Worm (Caenorhabditis elegans) whole organism, L1 larva: Measurements from ENCODE around the gene ula-1.

ENCODE experiments used
- C04F5.9 ChIP-seq: sonication (generic microtip); optimal IDR thresholded peaks from 2 replicates; lab custom pipeline; 2016; ENCODE audit warnings: missing genetic modification characterization, missing compliant biosample characterization
- C34B4.2 ChIP-seq: sonication (generic microtip); optimal IDR thresholded peaks from 2 replicates; lab custom pipeline; 2017; ENCODE audit warnings: mild to moderate bottlenecking, missing genetic modification characterization, missing compliant biosample characterization
- F16B12.6 ChIP-seq: fragments of 150-350 bp; optimal IDR thresholded peaks from 2 replicates; lab custom pipeline; 2014; ENCODE audit warnings: missing biosample characterization, missing genetic modification characterization
- Y116A8C.19 ChIP-seq: sonication (generic microtip); optimal IDR thresholded peaks from 2 replicates; lab custom pipeline; 2016; ENCODE audit warnings: missing compliant biosample characterization, missing genetic modification characterization, borderline replicate concordance
- aly-2 ChIP-seq: fragments of 150-350 bp; optimal IDR thresholded peaks from 2 replicates; lab custom pipeline; 2014; ENCODE audit warnings: missing biosample characterization, missing genetic modification characterization
- blmp-1 ChIP-seq: fragments of 150-350 bp; optimal IDR thresholded peaks from 2 replicates; lab custom pipeline; 2014; ENCODE audit warnings: missing biosample characterization, missing genetic modification characterization
- ceh-63 ChIP-seq: fragments of 200-800 bp; sonication (Bioruptor generic); optimal IDR thresholded peaks from 2 replicates; lab custom pipeline; 2018; ENCODE audit warnings: mild to moderate bottlenecking, missing genetic modification characterization, missing compliant biosample characterization
- ceh-8 ChIP-seq: fragments of 200-800 bp; sonication (Bioruptor generic); optimal IDR thresholded peaks from 2 replicates; lab custom pipeline; 2018; ENCODE audit warnings: mild to moderate bottlenecking, missing genetic modification characterization, moderate library complexity, missing compliant biosample characterization
- ceh-90 ChIP-seq: sonication (generic microtip); optimal IDR thresholded peaks from 2 replicates; lab custom pipeline; 2016; ENCODE audit warnings: missing genetic modification characterization, missing compliant biosample characterization
- efl-1 ChIP-seq, 4 experiments: fragments of 150-350 bp; optimal IDR thresholded peaks in 3 of 4; peaks in 1 of 4; 1 replicate in 1 of 4; 2 replicates in 3 of 4; lab custom pipeline; 2014; ENCODE audit warnings: missing biosample characterization in 2 of 4, missing genetic modification characterization in 2 of 4, missing genetic modification reagents in 2 of 4
- efl-3 ChIP-seq: fragments of 200-800 bp; sonication (Bioruptor generic); optimal IDR thresholded peaks from 2 replicates; lab custom pipeline; 2018; ENCODE audit warnings: mild to moderate bottlenecking, missing genetic modification characterization, missing compliant biosample characterization
- egl-13 ChIP-seq: sonication (generic microtip); optimal IDR thresholded peaks from 2 replicates; lab custom pipeline; 2016; ENCODE audit warnings: missing genotype, missing genetic modification reagents, missing genetic modification characterization, missing compliant biosample characterization
- fkh-8 ChIP-seq: sonication (generic microtip); optimal IDR thresholded peaks from 2 replicates; lab custom pipeline; 2016; ENCODE audit warnings: mild to moderate bottlenecking, missing genetic modification characterization, missing compliant biosample characterization
- grh-1 ChIP-seq: fragments of 200-800 bp; sonication (Bioruptor generic); IDR thresholded peaks from 2 replicates; pipeline ENCODE4 v1.3.6; 2022; ENCODE audit warnings: missing genetic modification reagents, missing genetic modification characterization, missing compliant biosample characterization
- lin-15B ChIP-seq: fragments of 150-350 bp; sonication (generic microtip); optimal IDR thresholded peaks from 3 replicates; lab custom pipeline; 2014; ENCODE audit warnings: missing biosample characterization, missing genetic modification characterization
- lin-35 ChIP-seq, 2 experiments: fragments of 150-350 bp; optimal IDR thresholded peaks; 2 replicates each; lab custom pipeline; 2014; ENCODE audit warnings: missing biosample characterization in 2 of 2, missing genetic modification characterization in 2 of 2, missing genetic modification reagents in 2 of 2
- lin-39 ChIP-seq: fragments of 150-350 bp; optimal IDR thresholded peaks from 2 replicates; lab custom pipeline; 2014; ENCODE audit warnings: missing biosample characterization, missing genetic modification reagents, missing genetic modification characterization
- mdl-1 ChIP-seq, 2 experiments: fragments of 150-350 bp; optimal IDR thresholded peaks; 2 replicates each; lab custom pipeline; 2014 to 2017; ENCODE audit warnings: missing biosample characterization in 2 of 2, missing genetic modification characterization in 2 of 2, inconsistent platforms in 1 of 2
- mep-1 ChIP-seq: fragments of 150-350 bp; optimal IDR thresholded peaks from 2 replicates; lab custom pipeline; 2014; ENCODE audit warnings: missing biosample characterization, missing genetic modification characterization
- nhr-11 ChIP-seq: fragments of 150-350 bp; optimal IDR thresholded peaks from 2 replicates; lab custom pipeline; 2014; ENCODE audit warnings: missing biosample characterization, missing genetic modification characterization
- nhr-12 ChIP-seq: sonication (generic microtip); optimal IDR thresholded peaks from 2 replicates; lab custom pipeline; 2017; ENCODE audit warnings: missing biosample characterization, missing genetic modification characterization
- nhr-20 ChIP-seq: sonication (generic microtip); optimal IDR thresholded peaks from 2 replicates; lab custom pipeline; 2016; ENCODE audit warnings: mild to moderate bottlenecking, missing genetic modification characterization, missing compliant biosample characterization
- nhr-28 ChIP-seq: fragments of 150-350 bp; optimal IDR thresholded peaks from 2 replicates; lab custom pipeline; 2014; ENCODE audit warnings: missing biosample characterization, missing genetic modification characterization
- nhr-47 ChIP-seq: sonication (generic microtip); optimal IDR thresholded peaks from 2 replicates; lab custom pipeline; 2016; ENCODE audit warnings: mild to moderate bottlenecking, missing genetic modification characterization, moderate library complexity, missing compliant biosample characterization
- nhr-71 ChIP-seq: sonication (generic microtip); optimal IDR thresholded peaks from 2 replicates; lab custom pipeline; 2016; ENCODE audit warnings: mild to moderate bottlenecking, missing genetic modification characterization, moderate library complexity, missing compliant biosample characterization
- nhr-76 ChIP-seq: sonication (generic microtip); optimal IDR thresholded peaks from 2 replicates; lab custom pipeline; 2017; ENCODE audit warnings: missing biosample characterization, missing genetic modification characterization
- nhr-77 ChIP-seq: fragments of 150-350 bp; optimal IDR thresholded peaks from 2 replicates; lab custom pipeline; 2014; ENCODE audit warnings: missing biosample characterization, missing genetic modification characterization
- nhr-85 ChIP-seq: sonication (generic microtip); peaks from one replicate; lab custom pipeline; 2016; ENCODE audit warnings: missing genetic modification characterization, inconsistent platforms, missing compliant biosample characterization
- nhr-90 ChIP-seq: sonication (generic microtip); optimal IDR thresholded peaks from 2 replicates; lab custom pipeline; 2016; ENCODE audit warnings: mild to moderate bottlenecking, missing genetic modification characterization, missing compliant biosample characterization; ENCODE audit not compliant: poor library complexity
- pax-3 ChIP-seq: fragments of 200-800 bp; sonication (Bioruptor generic); optimal IDR thresholded peaks from 2 replicates; lab custom pipeline; 2018; ENCODE audit warnings: mild to moderate bottlenecking, missing genetic modification characterization, moderate library complexity, missing compliant biosample characterization
- pqm-1 ChIP-seq: sonication (generic microtip); optimal IDR thresholded peaks from 3 replicates; lab custom pipeline; 2017; ENCODE audit warnings: missing biosample characterization, missing genetic modification characterization
- skn-1 ChIP-seq: fragments of 150-350 bp; optimal IDR thresholded peaks from 2 replicates; lab custom pipeline; 2014; ENCODE audit warnings: missing biosample characterization, missing genetic modification characterization
- sptf-1 ChIP-seq: fragments of 150-350 bp; optimal IDR thresholded peaks from 2 replicates; lab custom pipeline; 2014; ENCODE audit warnings: missing biosample characterization, missing genetic modification characterization
- sup-37 ChIP-seq: fragments of 200-800 bp; sonication (Bioruptor generic); optimal IDR thresholded peaks from 2 replicates; lab custom pipeline; 2018; ENCODE audit warnings: mild to moderate bottlenecking, missing genetic modification characterization, missing compliant biosample characterization
- swsn-7 ChIP-seq: sonication (generic microtip); optimal IDR thresholded peaks from 2 replicates; lab custom pipeline; 2016; ENCODE audit warnings: missing genetic modification characterization, missing compliant biosample characterization
- tbx-2 ChIP-seq: sonication (generic microtip); optimal IDR thresholded peaks from 2 replicates; lab custom pipeline; 2016; ENCODE audit warnings: missing genetic modification characterization, missing compliant biosample characterization
- unc-130 ChIP-seq: fragments of 150-350 bp; optimal IDR thresholded peaks from 2 replicates; lab custom pipeline; 2017; ENCODE audit warnings: missing biosample characterization, missing genetic modification characterization, inconsistent platforms
- vab-15 ChIP-seq: sonication (generic microtip); optimal IDR thresholded peaks from 2 replicates; lab custom pipeline; 2017; ENCODE audit warnings: missing genotype, mild to moderate bottlenecking, missing genetic modification characterization, missing compliant biosample characterization
- xbp-1 ChIP-seq: sonication (generic microtip); optimal IDR thresholded peaks from 2 replicates; lab custom pipeline; 2016; ENCODE audit warnings: missing genetic modification characterization, missing compliant biosample characterization
- ztf-11 ChIP-seq, 2 experiments: sonication (generic microtip); optimal IDR thresholded peaks; 2 replicates each; lab custom pipeline; 2016 to 2017; ENCODE audit warnings: missing genetic modification characterization in 2 of 2, missing biosample characterization in 1 of 2, missing compliant biosample characterization in 1 of 2
- ztf-4 ChIP-seq: fragments of 150-350 bp; optimal IDR thresholded peaks from 2 replicates; lab custom pipeline; 2014; ENCODE audit warnings: missing biosample characterization, missing genetic modification characterization

ula-1 gene

ce11 chrIII:4899728-4900127, 20.4 kb downstream of the ula-1 start (continued):
- TF ChIP-seq efl-3 (GFP tag; lab: Kevin White, UChicago), result peak; percentile 95
- TF ChIP-seq ceh-63 (GFP tag; lab: Kevin White, UChicago), result peak; percentile 92
- TF ChIP-seq skn-1 (tag; lab: Kevin White, UChicago), result peak; percentile 95
- TF ChIP-seq tbx-2, result peak; percentile 100
- peak; percentile 100 for TF ChIP-seq nhr-71
- TF ChIP-seq ztf-11 (tag; optimal IDR thresholded peaks at IDR 0.05; lab: Kevin White, UChicago), result peak in 1 of 2 experiments; percentile 99
- peak; percentile 94 for TF ChIP-seq lin-15B
- TF ChIP-seq nhr-85 (tag; lab: Kevin White, UChicago), result peak; percentile 100
- peak; percentile 98 for TF ChIP-seq vab-15 (tag; lab: Kevin White, UChicago)
- TF ChIP-seq unc-130 (tag; lab: Kevin White, UChicago), result peak; percentile 97
- no peak for TF ChIP-seq sptf-1 (tag; lab: Kevin White, UChicago)
- peak; percentile 97 for TF ChIP-seq C04F5.9 (tag; lab: Kevin White, UChicago)
- TF ChIP-seq grh-1 (GFP tag; lab: Robert Waterston, UW), result peak; percentile 99
- peak; percentile 99 for TF ChIP-seq ztf-4 (tag; lab: Kevin White, UChicago)
- peak; percentile 100 for TF ChIP-seq blmp-1 (tag; lab: Kevin White, UChicago)
- TF ChIP-seq xbp-1 (tag; lab: Kevin White, UChicago), result peak; percentile 99
- TF ChIP-seq nhr-28 (tag; lab: Kevin White, UChicago), result no peak
- peak; percentile 96 to 97 for TF ChIP-seq efl-1 (optimal IDR thresholded peaks at IDR 0.05; lab: Kevin White, UChicago)
- peak; percentile 85 to 99 for TF ChIP-seq efl-1 (GFP tag; optimal IDR thresholded peaks at IDR 0.05 in 1 of 2; lab: Kevin White, UChicago)
- TF ChIP-seq nhr-11 (tag; lab: Kevin White, UChicago), result peak; percentile 94
- TF ChIP-seq nhr-20 (tag; lab: Kevin White, UChicago), result peak; percentile 100
- TF ChIP-seq nhr-76 (tag; lab: Kevin White, UChicago), result peak; percentile 69
- peak; percentile 100 for TF ChIP-seq sup-37 (GFP tag; lab: Kevin White, UChicago)
- peak; percentile 43 for TF ChIP-seq nhr-12 (tag; lab: Kevin White, UChicago)
- peak; percentile 91 for TF ChIP-seq C34B4.2 (tag; lab: Kevin White, UChicago)
- peak; percentile 100 for TF ChIP-seq egl-13 (tag; lab: Kevin White, UChicago)
- TF ChIP-seq swsn-7 (tag; lab: Kevin White, UChicago), result peak; percentile 100
- TF ChIP-seq mdl-1 (tag; optimal IDR thresholded peaks at IDR 0.05; lab: Kevin White, UChicago), result peak; percentile 45 to 99
- peak; percentile 100 for TF ChIP-seq pax-3 (tag; lab: Kevin White, UChicago)
- TF ChIP-seq ceh-90, result peak; percentile 73
- peak; percentile 93 for TF ChIP-seq lin-39
- peak; percentile 90 for TF ChIP-seq aly-2 (tag; lab: Kevin White, UChicago)
- peak; percentile 100 for TF ChIP-seq nhr-47 (tag; lab: Kevin White, UChicago)

DNA sequence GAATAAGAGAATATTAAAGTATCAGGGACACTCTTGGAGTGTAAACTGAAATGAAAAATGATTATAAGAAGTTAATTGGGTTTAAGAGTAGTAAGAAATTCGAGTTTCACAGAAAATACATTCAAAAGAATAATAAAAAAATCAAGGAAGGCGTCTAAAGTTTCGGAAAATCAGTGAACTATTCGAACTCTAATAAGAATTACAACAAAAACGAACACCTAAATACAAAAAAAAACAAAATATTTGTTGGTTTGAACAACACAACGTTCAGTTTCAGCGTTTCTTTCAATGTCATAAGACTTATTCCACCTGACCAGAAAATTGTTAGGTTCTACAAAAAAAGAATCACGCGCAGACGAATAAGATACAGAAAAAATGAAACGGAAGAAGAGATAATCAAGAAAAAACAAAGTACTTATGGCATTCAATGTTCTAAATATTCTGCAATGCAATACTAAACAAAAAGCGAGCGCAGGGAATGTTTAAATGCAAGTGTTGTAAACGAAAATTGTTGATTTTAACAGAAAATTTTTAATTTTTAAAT, 21.0 kb downstream of the ula-1 start, which contains the start of gene nhl-2:
nhl-2 (minus strand) TSS at position 51 of the 544 bp plus-strand sequence.
- peak; percentile 41 for TF ChIP-seq nhr-85 (tag; lab: Kevin White, UChicago)
- peak in 1 of 2 experiments; percentile 5 for TF ChIP-seq lin-35 (GFP tag; optimal IDR thresholded peaks at IDR 0.05; lab: Kevin White, UChicago)
- TF ChIP-seq efl-1 (optimal IDR thresholded peaks at IDR 0.05; lab: Kevin White, UChicago), result no peak
- TF ChIP-seq efl-1 (GFP tag; optimal IDR thresholded peaks at IDR 0.05 in 1 of 2; lab: Kevin White, UChicago), result peak in 1 of 2 experiments; percentile 84
- TF ChIP-seq ceh-90, result no peak
- TF ChIP-seq lin-15B, result no peak
- no peak for TF ChIP-seq nhr-28 (tag; lab: Kevin White, UChicago)
- no peak for TF ChIP-seq nhr-77 (tag; lab: Kevin White, UChicago)
- no peak for TF ChIP-seq blmp-1 (tag; lab: Kevin White, UChicago)

DNA sequence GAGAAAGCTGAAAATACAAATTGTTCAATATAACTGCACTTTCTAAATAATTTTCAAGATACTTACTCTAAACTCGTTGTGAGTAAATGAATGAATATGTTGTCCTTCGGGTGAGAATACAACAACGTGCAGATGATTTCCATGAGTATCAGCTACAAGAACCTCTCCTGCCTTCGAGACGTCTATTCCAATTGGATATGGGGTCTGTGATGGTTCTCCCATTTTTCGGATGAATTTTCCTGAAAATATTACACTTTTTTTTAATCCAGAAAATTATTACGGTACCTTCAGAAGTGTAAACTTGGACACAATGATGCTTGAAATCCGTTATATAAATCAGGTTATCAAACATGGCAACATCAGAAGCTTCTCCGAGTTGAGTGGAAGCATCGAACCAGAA, 24.8 kb downstream of the ula-1 start:
- TF ChIP-seq mep-1 (tag; lab: Kevin White, UChicago), result no peak
- TF ChIP-seq ceh-8 (GFP tag; lab: Kevin White, UChicago), result no peak
- TF ChIP-seq skn-1 (tag; lab: Kevin White, UChicago), result no peak
- no peak for TF ChIP-seq grh-1 (GFP tag; lab: Robert Waterston, UW)
- TF ChIP-seq fkh-8 (tag; lab: Kevin White, UChicago), result no peak
- TF ChIP-seq pax-3 (tag; lab: Kevin White, UChicago), result no peak
- no peak for TF ChIP-seq efl-1 (optimal IDR thresholded peaks at IDR 0.05; lab: Kevin White, UChicago)
- peak in 1 of 2 experiments; percentile 83 for TF ChIP-seq efl-1 (GFP tag; optimal IDR thresholded peaks at IDR 0.05 in 1 of 2; lab: Kevin White, UChicago)
- no peak for TF ChIP-seq nhr-11 (tag; lab: Kevin White, UChicago)
- TF ChIP-seq ceh-90, result no peak
- peak; percentile 33 for TF ChIP-seq aly-2 (tag; lab: Kevin White, UChicago)
- no peak for TF ChIP-seq Y116A8C.19
- no peak for TF ChIP-seq F16B12.6 (tag; lab: Kevin White, UChicago)
- no peak for TF ChIP-seq lin-15B
- no peak for TF ChIP-seq nhr-90
- no peak for TF ChIP-seq pqm-1 (tag; lab: Kevin White, UChicago)
